Worm (Caenorhabditis elegans) whole organism, L1 larva: ENCODE measurements around the gene srx-60.
"Not testable (repeated sequence)": the region's sequence is repeated elsewhere in the genome, so short reads cannot be mapped to it uniquely, and the experiment has no call there.

Experiments used
- elt-2 ChIP-seq: sonication (generic microtip); optimal IDR thresholded peaks from 2 replicates; lab custom pipeline; 2016; ENCODE audit warnings: missing genetic modification characterization, mild to moderate bottlenecking, inconsistent platforms, missing compliant biosample characterization, missing genetic modification reagents
- lin-13 ChIP-seq: fragments of 150-350 bp; optimal IDR thresholded peaks from 2 replicates; lab custom pipeline; 2014; ENCODE audit warnings: missing biosample characterization, missing genetic modification reagents, missing genetic modification characterization
- nhr-47 ChIP-seq: sonication (generic microtip); optimal IDR thresholded peaks from 2 replicates; lab custom pipeline; 2016; ENCODE audit warnings: mild to moderate bottlenecking, missing genetic modification characterization, moderate library complexity, missing compliant biosample characterization
- ztf-11 ChIP-seq, 2 experiments: sonication (generic microtip); optimal IDR thresholded peaks; 2 replicates each; lab custom pipeline; 2016 to 2017; ENCODE audit warnings: missing genetic modification characterization in 2 of 2, missing biosample characterization in 1 of 2, missing compliant biosample characterization in 1 of 2
- ztf-4 ChIP-seq: fragments of 150-350 bp; optimal IDR thresholded peaks from 2 replicates; lab custom pipeline; 2014; ENCODE audit warnings: missing biosample characterization, missing genetic modification characterization

DNA sequence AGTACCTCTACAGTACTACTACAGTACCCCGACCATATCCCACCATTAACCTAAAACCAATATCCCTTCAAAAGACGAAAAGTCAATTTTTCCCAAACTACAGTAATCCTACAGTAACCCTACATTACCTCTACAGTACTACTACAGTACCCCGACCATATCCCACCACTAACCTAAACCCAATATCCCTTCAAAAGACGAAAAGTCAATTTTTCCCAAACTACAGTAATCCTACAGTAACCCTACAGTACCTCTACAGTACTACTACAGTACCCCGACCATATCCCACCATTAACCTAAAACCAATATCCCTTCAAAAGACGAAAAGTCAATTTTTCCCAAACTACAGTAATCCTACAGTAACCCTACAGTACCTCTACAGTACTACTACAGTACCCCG lies 43.6 kb downstream of the srx-60 start, which contains the start of gene nhr-141:
- TF ChIP-seq nhr-47 (tag; lab: Kevin White, UChicago); elt-2; ztf-4 (tag; lab: Kevin White, UChicago); ztf-11 (tag; optimal IDR thresholded peaks at IDR 0.05; lab: Kevin White, UChicago); lin-13 (GFP tag; lab: Kevin White, UChicago): not testable (repeated sequence)
